Worm (Caenorhabditis elegans): ENCODE data around the gene osm-1.

Gene osm-1

DNA sequence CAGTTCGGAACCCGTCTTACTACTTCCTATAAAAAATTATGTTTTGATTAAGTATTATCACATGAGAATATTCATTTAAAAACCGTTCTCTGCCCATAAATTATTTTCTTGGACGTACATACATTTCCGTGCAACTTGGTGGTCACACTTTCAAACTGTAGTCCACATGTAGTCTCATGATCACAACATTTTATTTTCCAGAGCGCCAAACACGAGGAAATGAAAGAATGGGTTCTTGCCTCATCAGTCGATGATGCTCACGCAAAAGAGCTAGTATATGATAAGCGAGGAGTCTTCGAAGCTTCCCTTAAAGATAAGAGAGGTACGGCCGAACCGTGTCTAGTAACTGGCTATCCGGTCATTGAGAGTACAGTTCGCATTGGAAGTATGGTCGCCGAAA, 10.1 kb downstream of the osm-1 start (continued):
- no peak for TF ChIP-seq lsy-2 (tag; optimal IDR thresholded peaks at IDR 0.05)
- no peak for TF ChIP-seq egl-43 (GFP tag; IDR thresholded peaks at IDR 0.05)
- TF ChIP-seq F10B5.3 (tag; optimal IDR thresholded peaks at IDR 0.05) = no peak
- no peak for TF ChIP-seq ama-1 (optimal IDR thresholded peaks at IDR 0.05)
- no peak for TF ChIP-seq zfp-2 (tag; optimal IDR thresholded peaks at IDR 0.05)
- TF ChIP-seq Y75B8A.6 (GFP tag; IDR thresholded peaks at IDR 0.05) = no peak
- TF ChIP-seq php-3 (GFP tag; IDR thresholded peaks at IDR 0.05) = peak; percentile 57; the same call in 1 of the 2 replicates
- no peak for TF ChIP-seq nhr-111 (GFP tag; optimal IDR thresholded peaks at IDR 0.05)
- TF ChIP-seq hlh-11 (tag; optimal IDR thresholded peaks at IDR 0.05) = peak; percentile 81
- no peak for TF ChIP-seq spr-1 (tag; optimal IDR thresholded peaks at IDR 0.05)
- TF ChIP-seq hlh-30 (tag; optimal IDR thresholded peaks at IDR 0.05; ENCODE audit: insufficient read depth) = peak; percentile 86
- TF ChIP-seq nhr-102 (tag; optimal IDR thresholded peaks at IDR 0.05) = peak; percentile 46
- TF ChIP-seq lin-39 (tag; optimal IDR thresholded peaks at IDR 0.05) = no peak

DNA sequence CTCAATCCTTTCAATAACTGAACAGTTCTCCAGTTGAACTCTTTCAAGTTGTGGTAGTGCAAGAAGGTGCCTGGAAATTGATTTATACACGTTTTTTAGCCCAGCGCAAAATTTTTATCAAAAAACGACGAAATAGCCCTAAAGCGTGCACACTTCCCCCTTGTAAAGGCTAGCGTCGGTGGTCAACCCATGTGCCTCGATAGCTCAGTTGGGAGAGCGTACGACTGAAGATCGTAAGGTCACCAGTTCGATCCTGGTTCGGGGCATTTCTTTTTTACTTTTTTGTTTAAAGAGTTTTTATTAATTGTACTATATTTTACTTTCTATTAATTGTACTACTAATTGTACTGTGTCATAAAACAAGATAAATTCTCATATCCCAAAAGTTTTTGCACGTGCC, 10.8 kb downstream of the osm-1 start:
- TF ChIP-seq sdz-12 (GFP tag; optimal IDR thresholded peaks at IDR 0.05) (peak; percentile 42), dve-1 (tag; optimal IDR thresholded peaks at IDR 0.05; ENCODE audit: insufficient read depth) (peak; percentile 43), mes-2 (tag; optimal IDR thresholded peaks at IDR 0.05; ENCODE audit: poor library complexity, severe bottlenecking) (peak; percentile 59), dmd-8 (GFP tag; IDR thresholded peaks at IDR 0.05) (peak; percentile 79; the same call in 1 of the 2 replicates), vab-7 (GFP tag; IDR thresholded peaks at IDR 0.05) (peak; percentile 65), daf-16 (GFP tag; optimal IDR thresholded peaks at IDR 0.05) (peak in 1 of 2 experiments; percentile 16), daf-16 (tag; optimal IDR thresholded peaks at IDR 0.05) (peak; percentile 28), gei-8 (GFP tag; optimal IDR thresholded peaks at IDR 0.05) (no peak), ceh-62 (tag; optimal IDR thresholded peaks at IDR 0.05) (no peak), lin-38 (GFP tag; IDR thresholded peaks at IDR 0.05) (peak; percentile 55), arid-1 (GFP tag; conservative IDR thresholded peaks at IDR 0.05) (peak; percentile 79), saeg-2 (GFP tag; IDR thresholded peaks at IDR 0.05) (no peak), unc-39 (tag; optimal IDR thresholded peaks at IDR 0.05) (no peak), rbr-2 (tag; optimal IDR thresholded peaks at IDR 0.05) (peak; percentile 30), aly-2 (tag; optimal IDR thresholded peaks at IDR 0.05) (no peak), ceh-82 (tag; optimal IDR thresholded peaks at IDR 0.05) (no peak), php-3 (GFP tag; IDR thresholded peaks at IDR 0.05) (0 out of 2 replicates have a peak, but pooled peaks have one; percentile 36), zfp-2 (tag; optimal IDR thresholded peaks at IDR 0.05) (no peak), hmg-1.1 (GFP tag; IDR thresholded peaks at IDR 0.05) (peak; percentile 58; the same call in 1 of the 2 replicates), madf-9 (GFP tag; conservative IDR thresholded peaks at IDR 0.05) (0 out of 2 replicates have a peak, but pooled peaks have one; percentile 45), duxl-1 (tag; optimal IDR thresholded peaks at IDR 0.05; ENCODE audit: poor library complexity) (peak; percentile 24), lin-39 (tag; optimal IDR thresholded peaks at IDR 0.05) (no peak), mep-1 (tag; optimal IDR thresholded peaks at IDR 0.05) (peak; percentile 48), mxl-3 (GFP tag; optimal IDR thresholded peaks at IDR 0.05) (peak; percentile 14), ctbp-1 (GFP tag; IDR thresholded peaks at IDR 0.05) (0 out of 2 replicates have a peak, but pooled peaks have one; percentile 18), nhr-48 (tag; optimal IDR thresholded peaks at IDR 0.05) (peak; percentile 21), F26F4.8 (GFP tag; conservative IDR thresholded peaks at IDR 0.05) (0 out of 2 replicates have a peak, but pooled peaks have one; percentile 12), tra-1 (GFP tag; IDR thresholded peaks at IDR 0.05) (peak; percentile 56; the same call in 1 of the 2 replicates), daf-8 (GFP tag; IDR thresholded peaks at IDR 0.05) (no peak), egl-43 (GFP tag; IDR thresholded peaks at IDR 0.05) (peak; percentile 63; the same call in 1 of the 2 replicates), Y105C5A.15 (GFP tag; IDR thresholded peaks at IDR 0.05) (no peak), lin-29 (GFP tag; IDR thresholded peaks at IDR 0.05) (no peak), mdl-1 (tag; optimal IDR thresholded peaks at IDR 0.05) (no peak), nhr-76 (tag; optimal IDR thresholded peaks at IDR 0.05) (no peak), dmd-9 (GFP tag; IDR thresholded peaks at IDR 0.05) (no peak), hlh-30 (tag; optimal IDR thresholded peaks at IDR 0.05; ENCODE audit: insufficient read depth) (peak; percentile 64), F44E2.7 (GFP tag; IDR thresholded peaks at IDR 0.05) (peak; percentile 32; the same call in 1 of the 2 replicates), Y75B8A.6 (GFP tag; IDR thresholded peaks at IDR 0.05) (0 out of 2 replicates have a peak, but pooled peaks have one; percentile 41), nhr-102 (tag; optimal IDR thresholded peaks at IDR 0.05) (peak; percentile 54), zip-2 (tag; optimal IDR thresholded peaks at IDR 0.05) (no peak), daf-19 (GFP tag; conservative IDR thresholded peaks at IDR 0.05) (peak; percentile 59; the same call in 1 of the 2 replicates)
